Worm (Caenorhabditis elegans): ENCODE results near the gene H39E23.3.

Gene H39E23.3

DNA sequence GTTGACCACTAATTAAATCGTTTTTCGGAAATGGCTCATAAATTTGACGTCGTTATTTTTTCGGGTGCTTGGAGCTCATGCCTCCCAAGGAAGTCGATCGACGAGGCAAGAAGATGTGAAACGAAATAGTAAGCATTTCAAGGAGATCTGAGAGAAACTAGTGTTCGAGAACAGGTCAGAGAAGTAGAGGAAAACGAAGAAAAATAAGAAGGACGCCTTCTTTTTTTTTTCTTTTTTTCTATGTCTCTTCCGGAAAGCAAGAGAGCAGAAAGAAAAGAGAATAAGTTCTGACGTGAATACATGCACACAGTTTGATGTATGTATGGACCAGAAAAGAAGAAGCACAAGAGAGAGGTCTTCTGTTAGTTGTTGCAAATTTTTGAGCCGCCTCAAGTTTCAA is 36.0 kb downstream of the H39E23.3 start:
- TF ChIP-seq ceh-2 (tag; optimal IDR thresholded peaks at IDR 0.05) (no peak), unc-42 (tag; optimal IDR thresholded peaks at IDR 0.05) (peak; percentile 70)

DNA sequence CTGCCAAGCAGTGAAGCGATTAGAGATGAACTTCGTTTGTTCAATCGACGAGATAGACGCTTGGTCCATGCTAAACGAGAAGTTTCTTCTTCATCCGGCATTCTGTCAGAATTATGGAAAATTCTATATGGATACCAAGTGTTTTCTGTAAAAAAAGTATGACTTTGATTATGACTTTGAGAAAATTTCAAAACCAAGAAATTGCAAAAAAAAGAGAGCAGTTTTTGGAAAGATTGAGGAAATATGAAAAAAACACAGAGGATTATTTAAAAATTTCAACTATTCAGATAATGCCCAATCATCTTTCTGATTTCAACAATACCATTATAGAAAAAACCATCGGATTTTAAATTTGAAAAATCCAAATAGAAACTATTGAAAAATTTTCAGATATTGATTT is 37.7 kb downstream of the H39E23.3 start, which contains the start of gene par-1:
Gene par-1, minus strand, starts transcription at position 101 of the 400 bp plus-strand sequence.
- TF ChIP-seq pha-4 (tag; optimal IDR thresholded peaks at IDR 0.05) (no peak), hlh-6 (tag; optimal IDR thresholded peaks at IDR 0.05) (no peak), ceh-24 (tag; optimal IDR thresholded peaks at IDR 0.05) (no peak), unc-42 (tag; optimal IDR thresholded peaks at IDR 0.05) (no peak), unc-3 (GFP tag; conservative IDR thresholded peaks at IDR 0.05) (no peak), unc-3 (tag; optimal IDR thresholded peaks at IDR 0.05) (no peak), unc-86 (tag; optimal IDR thresholded peaks at IDR 0.05) (no peak), pros-1 (tag; optimal IDR thresholded peaks at IDR 0.05) (no peak), eyg-1 (tag; optimal IDR thresholded peaks at IDR 0.05) (no peak), elt-4 (tag; optimal IDR thresholded peaks at IDR 0.05) (no peak), ama-1 (optimal IDR thresholded peaks at IDR 0.05) (no peak), madf-2 (tag; optimal IDR thresholded peaks at IDR 0.05) (no peak), ahr-1 (tag; optimal IDR thresholded peaks at IDR 0.05) (no peak), ref-2 (tag; optimal IDR thresholded peaks at IDR 0.05) (no peak), ceh-19 (GFP tag; optimal IDR thresholded peaks at IDR 0.05) (no peak), pha-2 (tag; optimal IDR thresholded peaks at IDR 0.05) (no peak), hlh-13 (GFP tag; optimal IDR thresholded peaks at IDR 0.05) (no peak)

DNA sequence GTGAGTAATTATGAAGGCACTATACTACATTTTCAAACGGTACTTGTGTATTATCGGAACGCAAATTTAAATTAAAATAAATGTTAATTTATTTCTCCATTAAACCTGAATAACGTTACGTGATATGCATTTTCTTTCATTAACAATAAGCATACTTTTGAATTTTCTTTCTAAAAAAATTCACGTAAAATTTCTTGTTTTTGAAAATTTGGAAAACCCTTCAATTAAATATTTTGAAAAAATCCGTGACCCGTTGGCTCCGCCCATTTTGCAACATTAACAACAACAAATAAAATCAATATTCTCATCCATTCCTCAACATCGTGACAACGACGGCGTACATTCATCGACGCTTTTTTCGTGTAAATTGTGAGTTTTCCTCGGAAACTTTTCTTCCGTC is 38.6 kb downstream of the H39E23.3 start, which contains the start of gene acs-10:
Gene acs-10, plus strand, starts transcription at position 301 of the 400 bp plus-strand sequence.
- TF ChIP-seq ceh-30 (tag; optimal IDR thresholded peaks at IDR 0.05), result no peak
- TF ChIP-seq ama-1 (optimal IDR thresholded peaks at IDR 0.05), result no peak
- no peak for TF ChIP-seq hlh-6 (tag; optimal IDR thresholded peaks at IDR 0.05)

DNA sequence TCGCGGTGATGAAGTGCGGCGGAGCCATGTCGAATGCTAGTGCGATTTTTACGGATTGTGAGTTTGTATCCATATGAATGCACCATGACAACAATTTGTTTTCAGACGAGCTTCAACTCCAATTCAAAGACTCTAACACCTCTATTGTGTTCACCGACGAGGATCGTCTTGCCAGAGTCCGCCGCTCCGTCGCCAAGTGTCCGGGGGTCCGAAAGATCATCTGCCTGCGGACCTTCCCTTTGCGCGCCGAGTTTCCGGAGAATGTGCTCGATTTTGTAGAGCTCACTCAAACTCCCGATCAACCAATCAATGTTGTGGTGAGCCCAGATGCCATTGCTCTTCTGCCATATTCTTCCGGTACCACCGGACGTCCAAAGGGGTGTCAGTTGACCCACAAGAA is 39.5 kb downstream of the H39E23.3 start:
- TF ChIP-seq unc-55 (GFP tag; optimal IDR thresholded peaks at IDR 0.05) (no peak), zip-5 (tag; optimal IDR thresholded peaks at IDR 0.05) (no peak), Y22D7AL.16 (tag; optimal IDR thresholded peaks at IDR 0.05) (no peak), fkh-10 (GFP tag; optimal IDR thresholded peaks at IDR 0.05) (no peak)

DNA sequence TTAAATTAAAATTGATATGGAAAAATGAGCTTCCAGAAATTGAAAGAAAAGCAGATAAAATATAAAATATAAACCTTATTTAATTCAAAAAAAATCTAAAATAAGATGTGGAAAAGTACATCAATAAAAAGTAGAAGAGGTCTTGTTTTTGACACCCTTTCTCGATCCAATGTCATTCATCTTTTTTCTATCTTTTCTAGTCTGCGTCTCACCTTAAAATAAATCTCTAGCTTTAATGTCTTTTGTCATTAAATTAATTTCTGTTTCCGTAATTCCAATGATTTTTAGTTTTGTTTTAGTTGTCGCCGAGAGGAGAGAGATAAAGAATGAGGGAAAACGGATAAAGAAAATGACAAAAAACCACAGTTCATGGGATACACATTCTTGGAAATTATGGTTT is 41.5 kb downstream of the H39E23.3 start:
- TF ChIP-seq T23F11.4 (GFP tag; optimal IDR thresholded peaks at IDR 0.05), result no peak
- TF ChIP-seq unc-42 (tag; optimal IDR thresholded peaks at IDR 0.05), result no peak
- no peak for TF ChIP-seq gmeb-2 (tag; optimal IDR thresholded peaks at IDR 0.05)
- TF ChIP-seq lin-11 (tag; optimal IDR thresholded peaks at IDR 0.05), result no peak
- no peak for TF ChIP-seq ceh-6 (GFP tag; optimal IDR thresholded peaks at IDR 0.05)
- no peak for TF ChIP-seq tbx-2 (tag; optimal IDR thresholded peaks at IDR 0.05)
- no peak for TF ChIP-seq zip-5 (tag; optimal IDR thresholded peaks at IDR 0.05)
- TF ChIP-seq C08G9.2 (tag; optimal IDR thresholded peaks at IDR 0.05), result no peak
- TF ChIP-seq fkh-10 (GFP tag; optimal IDR thresholded peaks at IDR 0.05), result no peak
- no peak for TF ChIP-seq eyg-1 (tag; optimal IDR thresholded peaks at IDR 0.05)
- no peak for TF ChIP-seq dve-1 (tag; optimal IDR thresholded peaks at IDR 0.05)
- TF ChIP-seq tbx-7 (tag; optimal IDR thresholded peaks at IDR 0.05), result no peak
- no peak for TF ChIP-seq ceh-14 (tag; optimal IDR thresholded peaks at IDR 0.05)
- no peak for TF ChIP-seq unc-55 (GFP tag; optimal IDR thresholded peaks at IDR 0.05)

DNA sequence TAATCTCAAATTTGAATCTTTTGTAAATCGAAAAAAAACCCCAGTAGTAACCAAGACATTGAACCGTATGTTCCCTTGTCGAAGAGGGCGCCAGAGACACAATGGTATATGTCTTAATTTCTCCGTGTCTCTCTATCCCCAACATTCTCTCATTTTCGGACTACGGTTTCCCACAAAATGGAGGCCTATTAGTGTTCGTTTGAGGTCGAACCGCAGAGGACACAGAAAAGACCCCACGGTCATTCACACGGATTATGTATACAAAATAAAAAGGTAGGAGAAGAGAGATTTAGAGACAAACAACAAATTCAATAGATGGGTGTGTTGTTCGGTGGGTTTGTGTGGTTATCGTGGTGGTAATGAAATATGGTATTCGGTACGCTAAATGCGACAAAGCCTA is 43.4 kb downstream of the H39E23.3 start:
- TF ChIP-seq tbx-7 (tag; optimal IDR thresholded peaks at IDR 0.05), result no peak
- no peak for TF ChIP-seq C38D4.7 (GFP tag; optimal IDR thresholded peaks at IDR 0.05)
- TF ChIP-seq ceh-2 (tag; optimal IDR thresholded peaks at IDR 0.05), result no peak
- no peak for TF ChIP-seq ceh-24 (tag; optimal IDR thresholded peaks at IDR 0.05)
- TF ChIP-seq K09A11.1 (tag; optimal IDR thresholded peaks at IDR 0.05; ENCODE audit: insufficient read depth), result no peak
- no peak for TF ChIP-seq ceh-19 (GFP tag; optimal IDR thresholded peaks at IDR 0.05)
- no peak for TF ChIP-seq sdc-2 (tag; optimal IDR thresholded peaks at IDR 0.05)
- TF ChIP-seq pag-3 (tag; optimal IDR thresholded peaks at IDR 0.05; ENCODE audit: borderline replicate concordance), result no peak
- TF ChIP-seq fkh-10 (GFP tag; optimal IDR thresholded peaks at IDR 0.05), result no peak
- TF ChIP-seq npax-4 (tag; optimal IDR thresholded peaks at IDR 0.05), result no peak
- TF ChIP-seq tbx-2 (tag; optimal IDR thresholded peaks at IDR 0.05), result no peak
- no peak for TF ChIP-seq ceh-9 (tag; optimal IDR thresholded peaks at IDR 0.05)
- no peak for TF ChIP-seq ama-1 (optimal IDR thresholded peaks at IDR 0.05)
- TF ChIP-seq gmeb-2 (tag; optimal IDR thresholded peaks at IDR 0.05), result no peak
- no peak for TF ChIP-seq unc-42 (tag; optimal IDR thresholded peaks at IDR 0.05)
- TF ChIP-seq fkh-6 (tag; optimal IDR thresholded peaks at IDR 0.05), result no peak
- no peak for TF ChIP-seq F13H6.1 (tag; optimal IDR thresholded peaks at IDR 0.05)
- TF ChIP-seq ceh-6 (GFP tag; optimal IDR thresholded peaks at IDR 0.05), result no peak
